Worm (Caenorhabditis elegans): ENCODE measurements around the gene acr-14.

acr-14 gene

DNA sequence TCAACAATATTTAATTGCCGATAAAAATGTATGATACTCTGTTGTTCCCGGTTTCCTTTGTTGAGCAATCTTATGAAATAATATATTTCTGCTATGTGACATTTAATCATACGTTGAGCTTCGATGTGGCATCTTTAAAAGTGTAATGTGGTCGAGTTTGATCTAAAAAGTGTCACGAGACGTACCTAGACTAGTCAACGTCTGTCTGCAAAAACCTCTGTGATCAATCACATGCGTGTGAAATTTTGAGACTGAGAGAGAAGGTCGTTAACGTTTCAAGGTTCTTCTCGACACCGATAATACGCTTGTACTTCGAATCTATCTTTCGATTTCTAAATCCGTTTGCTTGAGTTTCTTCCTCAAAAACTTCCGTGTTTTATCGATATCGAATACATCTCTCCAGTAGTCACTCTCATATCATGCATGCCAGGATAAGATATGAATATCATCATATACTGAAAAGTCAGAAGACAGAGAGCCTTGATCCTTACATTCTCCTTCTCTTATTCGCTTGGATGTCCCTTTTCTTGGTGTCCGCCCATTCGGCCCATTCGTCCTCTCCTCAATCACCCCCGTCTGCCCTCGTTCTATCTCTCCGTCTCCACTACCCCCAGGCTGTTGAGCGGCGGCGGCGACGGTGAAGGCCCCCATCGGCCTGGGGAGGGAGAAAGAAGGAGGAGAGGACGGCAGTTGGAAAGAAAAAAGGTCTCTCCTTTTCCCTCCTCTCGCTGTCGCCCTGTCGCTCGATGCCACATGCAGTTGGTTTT, 48.5 kb downstream of the acr-14 start (continued):
- TF ChIP-seq rnt-1 (tag; optimal IDR thresholded peaks at IDR 0.05) (peak; percentile 78), jun-1 (tag; optimal IDR thresholded peaks at IDR 0.05) (no peak), skn-1 (tag; optimal IDR thresholded peaks at IDR 0.05) (peak; percentile 43), blmp-1 (tag; optimal IDR thresholded peaks at IDR 0.05) (peak; percentile 55), hlh-4 (tag; optimal IDR thresholded peaks at IDR 0.05) (no peak), nhr-71 (tag; optimal IDR thresholded peaks at IDR 0.05) (peak; percentile 93), mef-2 (tag; optimal IDR thresholded peaks at IDR 0.05) (no peak), lir-3 (tag; optimal IDR thresholded peaks at IDR 0.05; ENCODE audit: poor library complexity) (peak; percentile 33), snpc-4 (tag; optimal IDR thresholded peaks at IDR 0.05) (no peak), swsn-7 (tag; optimal IDR thresholded peaks at IDR 0.05) (peak; percentile 27), nhr-19 (GFP tag; conservative IDR thresholded peaks at IDR 0.05) (peak; percentile 76), fkh-8 (tag; optimal IDR thresholded peaks at IDR 0.05) (peak; percentile 15), lin-39 (tag; optimal IDR thresholded peaks at IDR 0.05) (peak; percentile 56), efl-1 (optimal IDR thresholded peaks at IDR 0.05) (peak; percentile 6 to 33), efl-1 (GFP tag; optimal IDR thresholded peaks at IDR 0.05 in 1 of 2) (peak; percentile 12 to 58), nhr-76 (tag; optimal IDR thresholded peaks at IDR 0.05) (no peak), alr-1 (tag; optimal IDR thresholded peaks at IDR 0.05; ENCODE audit: borderline replicate concordance) (no peak), aha-1 (tag; optimal IDR thresholded peaks at IDR 0.05) (peak; percentile 22), nhr-11 (tag; optimal IDR thresholded peaks at IDR 0.05) (peak; percentile 30), lsy-2 (tag; optimal IDR thresholded peaks at IDR 0.05) (peak; percentile 69 to 76), zag-1 (tag; optimal IDR thresholded peaks at IDR 0.05) (no peak), egl-13 (tag; optimal IDR thresholded peaks at IDR 0.05) (peak; percentile 46), ceh-90 (tag; optimal IDR thresholded peaks at IDR 0.05) (peak; percentile 30), hpl-2 (GFP tag; optimal IDR thresholded peaks at IDR 0.05) (no peak), C04F5.9 (tag; optimal IDR thresholded peaks at IDR 0.05) (no peak), unc-130 (tag; optimal IDR thresholded peaks at IDR 0.05) (peak; percentile 90), egl-27 (tag; optimal IDR thresholded peaks at IDR 0.05) (no peak), ceh-82 (tag; optimal IDR thresholded peaks at IDR 0.05) (peak in 2 of 3 experiments; percentile 39 to 41), mep-1 (tag; optimal IDR thresholded peaks at IDR 0.05) (peak; percentile 21), ztf-11 (tag; optimal IDR thresholded peaks at IDR 0.05) (peak in 1 of 2 experiments; percentile 12), tbx-2 (tag; optimal IDR thresholded peaks at IDR 0.05) (peak; percentile 50), dpl-1 (GFP tag; optimal IDR thresholded peaks at IDR 0.05) (peak; percentile 0 to 53 (median 17)), unc-30 (tag; optimal IDR thresholded peaks at IDR 0.05) (no peak)

- TF ChIP-seq efl-1 (optimal IDR thresholded peaks at IDR 0.05) (no peak), efl-1 (GFP tag; optimal IDR thresholded peaks at IDR 0.05 in 1 of 2) (peak in 1 of 2 experiments; percentile 74), swsn-7 (tag; optimal IDR thresholded peaks at IDR 0.05) (no peak), mep-1 (tag; optimal IDR thresholded peaks at IDR 0.05) (no peak), nhr-76 (tag; optimal IDR thresholded peaks at IDR 0.05) (no peak), mab-9 (GFP tag; IDR thresholded peaks at IDR 0.05) (no peak), egl-27 (tag; optimal IDR thresholded peaks at IDR 0.05) (no peak), ama-1 (optimal IDR thresholded peaks at IDR 0.05) (no peak)
Observed at ce11 chrII:8127794-8128193, 49.2 kb downstream of the acr-14 start.

- no peak for TF ChIP-seq vab-15 (tag; optimal IDR thresholded peaks at IDR 0.05)
- no peak for TF ChIP-seq mep-1 (tag; optimal IDR thresholded peaks at IDR 0.05)
- no peak for TF ChIP-seq tbx-2 (tag; optimal IDR thresholded peaks at IDR 0.05)
- TF ChIP-seq jun-1 (tag; optimal IDR thresholded peaks at IDR 0.05), result no peak
- TF ChIP-seq egl-27 (tag; optimal IDR thresholded peaks at IDR 0.05), result no peak
- no peak for TF ChIP-seq elt-3 (tag; optimal IDR thresholded peaks at IDR 0.05)
- TF ChIP-seq elt-2 (tag; optimal IDR thresholded peaks at IDR 0.05), result peak; percentile 68
- no peak for TF ChIP-seq mdl-1 (tag; optimal IDR thresholded peaks at IDR 0.05)
- no peak for TF ChIP-seq pax-3 (tag; optimal IDR thresholded peaks at IDR 0.05)
- peak in 1 of 2 experiments; percentile 4 for TF ChIP-seq lsy-2 (tag; optimal IDR thresholded peaks at IDR 0.05)
- no peak for TF ChIP-seq fkh-10 (GFP tag; optimal IDR thresholded peaks at IDR 0.05)
- TF ChIP-seq C04F5.9 (tag; optimal IDR thresholded peaks at IDR 0.05), result no peak
- no peak for TF ChIP-seq nhr-76 (tag; optimal IDR thresholded peaks at IDR 0.05)
- TF ChIP-seq ceh-82 (tag; optimal IDR thresholded peaks at IDR 0.05), result no peak
- TF ChIP-seq nhr-12 (tag; optimal IDR thresholded peaks at IDR 0.05), result no peak
- no peak for TF ChIP-seq hlh-17 (GFP tag; optimal IDR thresholded peaks at IDR 0.05; ENCODE audit: borderline replicate concordance)
- TF ChIP-seq Y116A8C.19 (tag; optimal IDR thresholded peaks at IDR 0.05; ENCODE audit: borderline replicate concordance), result no peak
- peak; percentile 17 for TF ChIP-seq nhr-85 (tag)
- TF ChIP-seq ztf-11 (tag; optimal IDR thresholded peaks at IDR 0.05), result no peak
- TF ChIP-seq pqm-1 (tag; optimal IDR thresholded peaks at IDR 0.05), result peak; percentile 31
- peak in 1 of 2 experiments; percentile 36 for TF ChIP-seq lin-35 (GFP tag; optimal IDR thresholded peaks at IDR 0.05)
- no peak for TF ChIP-seq fos-1 (tag; optimal IDR thresholded peaks at IDR 0.05)
Observed at ce11 chrII:8127290-8127689, 49.7 kb downstream of the acr-14 start.
